Fruit fly (Drosophila melanogaster) whole organism, embryonic: ENCODE results near the gene LysB.

Experiments used
- Aef1 ChIP-seq: fragments of 200-800 bp; sonication (Bioruptor generic); IDR thresholded peaks from 3 replicates; pipeline ENCODE4 v1.3.6; 2022; ENCODE audit warnings: missing biosample characterization, missing genetic modification characterization
- CG10267 ChIP-seq: fragments of 200-800 bp; sonication (Bioruptor generic); optimal IDR thresholded peaks from 2 replicates; lab custom pipeline; 2018; ENCODE audit warnings: missing biosample characterization, mild to moderate bottlenecking, missing genetic modification characterization, moderate library complexity
- CG14965 ChIP-seq: fragments of 200-800 bp; sonication (Bioruptor generic); optimal IDR thresholded peaks from 2 replicates; lab custom pipeline; 2016; ENCODE audit warnings: missing biosample characterization, missing genetic modification characterization, borderline replicate concordance
- CG15269 ChIP-seq: fragments of 200-800 bp; sonication (Bioruptor generic); optimal IDR thresholded peaks from 2 replicates; lab custom pipeline; 2018; ENCODE audit warnings: missing biosample characterization, mild to moderate bottlenecking, missing genetic modification characterization, moderate library complexity
- CG15514 ChIP-seq: fragments of 200-800 bp; sonication (Bioruptor generic); optimal IDR thresholded peaks from 3 replicates; lab custom pipeline; 2017; ENCODE audit warnings: missing biosample characterization, missing genetic modification characterization, mild to moderate bottlenecking, moderate library complexity, missing genetic modification reagents
- CG17359 ChIP-seq: fragments of 200-800 bp; sonication (Bioruptor generic); optimal IDR thresholded peaks from 3 replicates; lab custom pipeline; 2018; ENCODE audit warnings: missing biosample characterization, mild to moderate bottlenecking, missing genetic modification characterization, moderate library complexity
- CG17568 ChIP-seq: fragments of 200-800 bp; sonication (Bioruptor generic); optimal IDR thresholded peaks from 2 replicates; lab custom pipeline; 2018; ENCODE audit warnings: missing biosample characterization, mild to moderate bottlenecking, missing genetic modification characterization, moderate library complexity
- CG17612 ChIP-seq: fragments of 200-800 bp; sonication (Bioruptor generic); IDR thresholded peaks from 2 replicates; pipeline ENCODE4 v1.3.6; 2022; ENCODE audit warnings: missing biosample characterization, missing genetic modification characterization
- CG2120 ChIP-seq: fragments of 200-800 bp; sonication (Bioruptor generic); optimal IDR thresholded peaks from 3 replicates; lab custom pipeline; 2016; ENCODE audit warnings: missing biosample characterization, missing genetic modification characterization
- CG3407 ChIP-seq: fragments of 200-800 bp; sonication (Bioruptor generic); optimal IDR thresholded peaks from 2 replicates; lab custom pipeline; 2018; ENCODE audit warnings: missing biosample characterization, mild to moderate bottlenecking, missing genetic modification characterization
- CG42726 ChIP-seq: fragments of 200-800 bp; sonication (Bioruptor generic); IDR thresholded peaks from 2 replicates; pipeline ENCODE4 v1.3.6; 2022; ENCODE audit warnings: missing biosample characterization, missing genetic modification characterization; ENCODE audit not compliant: partially characterized antibody
- CG43689 ChIP-seq: fragments of 200-800 bp; sonication (Bioruptor generic); IDR thresholded peaks from 2 replicates; pipeline ENCODE4 v1.3.6; 2022; ENCODE audit warnings: missing biosample characterization, missing genetic modification characterization
- CG6254 ChIP-seq: fragments of 200-800 bp; sonication (Bioruptor generic); optimal IDR thresholded peaks from 3 replicates; lab custom pipeline; 2017; ENCODE audit warnings: mild to moderate bottlenecking, missing biosample characterization, missing genetic modification reagents, missing genetic modification characterization
- CG6272 ChIP-seq: fragments of 200-800 bp; sonication (Bioruptor generic); IDR thresholded peaks from 2 replicates; pipeline ENCODE4 v1.3.6; 2022; ENCODE audit warnings: missing biosample characterization, missing genetic modification characterization
- CG7271 ChIP-seq: fragments of 200-800 bp; sonication (Bioruptor generic); optimal IDR thresholded peaks from 2 replicates; lab custom pipeline; 2018; ENCODE audit warnings: missing biosample characterization, mild to moderate bottlenecking, missing genetic modification characterization, moderate library complexity
- CG7556 ChIP-seq: fragments of 200-800 bp; sonication (Bioruptor generic); optimal IDR thresholded peaks from 2 replicates; lab custom pipeline; 2017; ENCODE audit warnings: missing biosample characterization, mild to moderate bottlenecking, missing genetic modification characterization
- CG7745 ChIP-seq: fragments of 200-800 bp; sonication (Bioruptor generic); optimal IDR thresholded peaks from 2 replicates; lab custom pipeline; 2018; ENCODE audit warnings: missing biosample characterization, mild to moderate bottlenecking, missing genetic modification characterization, moderate library complexity
- CG8359 ChIP-seq: fragments of 200-800 bp; sonication (Bioruptor generic); optimal IDR thresholded peaks from 2 replicates; lab custom pipeline; 2017; ENCODE audit warnings: missing biosample characterization, mild to moderate bottlenecking, missing genetic modification characterization, borderline replicate concordance
- Dbx ChIP-seq: fragments of 200-800 bp; sonication (Bioruptor generic); IDR thresholded peaks from 3 replicates; pipeline ENCODE4 v1.3.6; 2022; ENCODE audit warnings: missing biosample characterization, missing genetic modification characterization
- Doc2 ChIP-seq: fragments of 200-800 bp; sonication (Bioruptor generic); IDR thresholded peaks from 2 replicates; pipeline ENCODE4 v1.3.6; 2022; ENCODE audit warnings: missing biosample characterization, missing genetic modification characterization
- Hmr ChIP-seq: fragments of 200-800 bp; sonication (Bioruptor generic); optimal IDR thresholded peaks from 3 replicates; lab custom pipeline; 2017; ENCODE audit warnings: mild to moderate bottlenecking, missing biosample characterization, missing genetic modification reagents, missing genetic modification characterization
- Jarid2 ChIP-seq: fragments of 200-800 bp; sonication (Bioruptor generic); optimal IDR thresholded peaks from 3 replicates; lab custom pipeline; 2017; ENCODE audit warnings: mild to moderate bottlenecking, missing biosample characterization, missing genetic modification reagents, missing genetic modification characterization
- NK7.1 ChIP-seq: fragments of 200-800 bp; sonication (Bioruptor generic); optimal IDR thresholded peaks from 3 replicates; lab custom pipeline; 2016; ENCODE audit warnings: missing biosample characterization, missing genetic modification characterization
- Six4 ChIP-seq: fragments of 200-800 bp; sonication (Bioruptor generic); optimal IDR thresholded peaks from 2 replicates; lab custom pipeline; 2016; ENCODE audit warnings: missing biosample characterization, missing genetic modification characterization
- Tbp ChIP-seq: fragments of >200 bp; optimal IDR thresholded peaks from 2 replicates; lab custom pipeline; 2018; ENCODE audit warnings: missing biosample characterization, missing genetic modification characterization
- ab ChIP-seq: fragments of 200-800 bp; sonication (Bioruptor generic); optimal IDR thresholded peaks from 2 replicates; lab custom pipeline; 2016; ENCODE audit warnings: missing biosample characterization, missing genetic modification characterization
- ac ChIP-seq: fragments of 200-800 bp; sonication (Bioruptor generic); optimal IDR thresholded peaks from 3 replicates; lab custom pipeline; 2017; ENCODE audit warnings: missing biosample characterization, mild to moderate bottlenecking, missing genetic modification characterization
- aop ChIP-seq: fragments of 200-800 bp; sonication (Bioruptor generic); IDR thresholded peaks from 2 replicates; pipeline ENCODE4 v1.3.6; 2022; ENCODE audit warnings: missing biosample characterization, missing genetic modification characterization
- br ChIP-seq: fragments of >200 bp; optimal IDR thresholded peaks from 2 replicates; lab custom pipeline; 2017
- chif ChIP-seq, 2 experiments: fragments of 200-800 bp; sonication (Bioruptor generic); optimal IDR thresholded peaks; 3 replicates each; lab custom pipeline; 2016; ENCODE audit warnings: missing biosample characterization in 2 of 2, missing genetic modification characterization in 2 of 2
- dpn ChIP-seq, 2 experiments: fragments of 200-800 bp; sonication (Bioruptor generic); optimal IDR thresholded peaks; 3 replicates each; lab custom pipeline; 2016; ENCODE audit warnings: missing biosample characterization in 2 of 2, missing genetic modification characterization in 2 of 2
- fd102C ChIP-seq: fragments of 200-800 bp; sonication (Bioruptor generic); optimal IDR thresholded peaks from 2 replicates; lab custom pipeline; 2018; ENCODE audit warnings: missing biosample characterization, mild to moderate bottlenecking, missing genetic modification characterization, moderate library complexity
- gfzf ChIP-seq: fragments of 200-800 bp; sonication (Bioruptor generic); optimal IDR thresholded peaks from 2 replicates; lab custom pipeline; 2016; ENCODE audit warnings: missing biosample characterization, mild to moderate bottlenecking, missing genetic modification characterization, moderate library complexity
- gsb-n ChIP-seq: fragments of 200-800 bp; sonication (Bioruptor generic); optimal IDR thresholded peaks from 3 replicates; lab custom pipeline; 2018; ENCODE audit warnings: missing biosample characterization, mild to moderate bottlenecking, missing genetic modification characterization
- jigr1 ChIP-seq: fragments of 200-800 bp; sonication (Bioruptor generic); IDR thresholded peaks from 3 replicates; pipeline ENCODE4 v1.3.6; 2022; ENCODE audit warnings: missing biosample characterization, missing genetic modification characterization
- jing ChIP-seq: fragments of 200-800 bp; sonication (Bioruptor generic); optimal IDR thresholded peaks from 2 replicates; lab custom pipeline; 2018; ENCODE audit warnings: missing biosample characterization, mild to moderate bottlenecking, missing genetic modification characterization
- mam ChIP-seq: fragments of 200-800 bp; sonication (Bioruptor generic); optimal IDR thresholded peaks from 3 replicates; lab custom pipeline; 2016; ENCODE audit warnings: missing biosample characterization, missing genetic modification characterization
- p53 ChIP-seq: fragments of 200-800 bp; sonication (Bioruptor generic); optimal IDR thresholded peaks from 2 replicates; lab custom pipeline; 2016; ENCODE audit warnings: missing biosample characterization, missing genetic modification characterization
- pb ChIP-seq: fragments of 200-800 bp; sonication (Bioruptor generic); optimal IDR thresholded peaks from 3 replicates; lab custom pipeline; 2016; ENCODE audit warnings: missing biosample characterization, missing genetic modification characterization
- peb ChIP-seq: fragments of 200-800 bp; sonication (Bioruptor generic); IDR thresholded peaks from 2 replicates; pipeline ENCODE4 v1.3.6; 2022; ENCODE audit warnings: missing biosample characterization, missing genetic modification characterization
- prd ChIP-seq, 3 experiments: fragments of >200 bp in 2 of 3; fragments of 200-800 bp in 1 of 3; sonication (Bioruptor generic) in 1 of 3; optimal IDR thresholded peaks in 2 of 3; IDR thresholded peaks in 1 of 3; 2 replicates in 2 of 3; 3 replicates in 1 of 3; pipeline versions ENCODE4 v1.3.6 to Lab custom; 2017 to 2022; ENCODE audit warnings: missing biosample characterization in 1 of 3, missing genetic modification characterization in 1 of 3
- salm ChIP-seq: fragments of 200-800 bp; sonication (Bioruptor generic); optimal IDR thresholded peaks from 2 replicates; lab custom pipeline; 2018; ENCODE audit warnings: missing biosample characterization, mild to moderate bottlenecking, missing genetic modification characterization
- sim ChIP-seq: fragments of 200-800 bp; sonication (Bioruptor generic); IDR thresholded peaks from 2 replicates; pipeline ENCODE4 v1.3.6; 2022; ENCODE audit warnings: missing biosample characterization, missing genetic modification characterization
- vfl ChIP-seq: fragments of 200-800 bp; sonication (Bioruptor generic); optimal IDR thresholded peaks from 2 replicates; lab custom pipeline; 2016; ENCODE audit warnings: missing biosample characterization, missing genetic modification characterization
- wdn ChIP-seq: fragments of 200-800 bp; sonication (Bioruptor generic); IDR thresholded peaks from 2 replicates; pipeline ENCODE4 v1.3.6; 2022; ENCODE audit warnings: missing biosample characterization, missing genetic modification characterization
- z ChIP-seq: fragments of 200-800 bp; sonication (Bioruptor generic); IDR thresholded peaks from 3 replicates; pipeline ENCODE4 v1.3.6; 2022; ENCODE audit warnings: missing biosample characterization, missing genetic modification characterization
- zen2 ChIP-seq: fragments of 200-800 bp; sonication (Bioruptor generic); IDR thresholded peaks from 3 replicates; pipeline ENCODE4 v1.3.6; 2022; ENCODE audit warnings: missing biosample characterization, missing genetic modification characterization; ENCODE audit not compliant: partially characterized antibody
- zfh2 ChIP-seq: fragments of 200-800 bp; sonication (Bioruptor generic); optimal IDR thresholded peaks from 2 replicates; lab custom pipeline; 2016; ENCODE audit warnings: missing biosample characterization, missing genetic modification characterization

Gene LysB

DNA sequence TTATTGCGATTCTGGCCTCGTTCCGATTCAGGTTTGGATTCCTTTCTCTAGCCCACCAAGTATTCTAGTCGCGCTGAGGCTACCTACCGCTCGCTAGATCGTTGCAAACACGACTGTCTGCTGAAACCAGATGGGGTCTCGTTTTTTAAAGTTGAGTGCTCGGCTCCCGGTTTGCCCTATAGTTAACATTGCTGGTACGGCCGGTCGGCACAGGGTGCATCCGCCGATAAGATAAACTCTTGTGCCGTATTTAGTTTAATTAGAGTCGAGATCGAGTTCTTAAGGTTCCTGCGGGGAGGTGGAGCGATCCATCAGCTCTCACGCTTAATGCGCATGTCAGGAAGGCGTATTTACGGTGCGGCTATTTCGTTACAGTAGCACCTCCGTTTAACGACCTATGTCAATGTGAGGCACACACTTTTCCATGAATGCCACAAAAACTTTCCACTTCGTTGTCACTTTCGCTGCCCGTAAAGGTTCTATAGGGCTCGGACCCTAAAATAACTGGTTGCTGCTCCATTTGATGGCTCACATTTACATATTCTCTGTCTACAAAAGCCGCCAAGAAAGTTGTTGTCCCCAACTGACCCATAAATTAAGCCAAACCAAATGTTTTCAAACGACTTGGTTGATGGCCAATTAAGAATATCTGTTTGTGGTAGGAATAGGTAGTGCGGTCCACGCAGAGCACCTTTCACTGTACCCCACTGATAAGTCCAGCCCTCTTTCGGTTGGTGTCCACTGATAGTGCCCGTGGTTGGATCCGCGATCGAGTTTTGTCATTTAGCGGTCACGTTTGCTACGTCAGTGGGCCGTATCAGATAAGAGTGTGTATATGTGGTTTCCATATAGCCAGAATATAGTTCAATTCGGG is 2.3 kb upstream of the LysB start, which contains the start of gene CG9119:
TSS of gene CG9119 (minus strand) at position 122 of the 874 bp plus-strand sequence.
- TF ChIP-seq aop (no peak), CG7745 (peak; percentile 11), Jarid2 (GFP tag; lab: Kevin White, UChicago) (no peak), ac (no peak), CG17568 (GFP tag; lab: Kevin White, UChicago) (no peak), CG8359 (GFP tag; lab: Kevin White, UChicago) (peak; percentile 17), gsb-n (tag; lab: Kevin White, UChicago) (peak; percentile 66), p53 (GFP tag; lab: Kevin White, UChicago) (peak; percentile 11), CG42726 (GFP tag; lab: Robert Waterston, UW) (0 out of 2 replicates have a peak, but pooled peaks have one; percentile 14), zfh2 (peak; percentile 66), chif (GFP tag; optimal IDR thresholded peaks at IDR 0.05; lab: Kevin White, UChicago) (peak; percentile 37 to 42), mam (peak; percentile 80), CG6254 (peak; percentile 88), CG6272 (no peak), CG7271 (tag; lab: Kevin White, UChicago) (no peak), CG15269 (tag; lab: Kevin White, UChicago) (peak; percentile 75), sim (no peak), CG17612 (no peak), Six4 (GFP tag; lab: Kevin White, UChicago) (peak; percentile 54), vfl (GFP tag; lab: Kevin White, UChicago) (peak; percentile 48), fd102C (GFP tag; lab: Kevin White, UChicago) (no peak), NK7.1 (GFP tag; lab: Kevin White, UChicago) (no peak), Hmr (GFP tag; lab: Kevin White, UChicago) (peak; percentile 78), wdn (GFP tag; lab: Robert Waterston, UW) (0 out of 2 replicates have a peak, but pooled peaks have one; percentile 47), CG17359 (tag; lab: Kevin White, UChicago) (peak; percentile 48), Aef1 (GFP tag; lab: Robert Waterston, UW) (peak; percentile 69), CG43689 (no peak), zen2 (GFP tag; lab: Robert Waterston, UW) (no peak), CG10267 (peak; percentile 25), gfzf (no peak), jing (GFP tag; lab: Kevin White, UChicago) (peak; percentile 9), CG15514 (GFP tag; lab: Kevin White, UChicago) (peak; percentile 28), peb (GFP tag; lab: Robert Waterston, UW) (0 out of 2 replicates have a peak, but pooled peaks have one; percentile 13), Dbx (peak; percentile 55; the same call in 1 of the 3 replicates), br (no peak), pb (GFP tag; lab: Kevin White, UChicago) (peak; percentile 67), prd (optimal IDR thresholded peaks at IDR 0.05; lab: Kevin White, UChicago) (no peak), prd (GFP tag; IDR thresholded peaks at IDR 0.05; lab: Robert Waterston, UW) (peak; percentile 70; the same call in 2 of the 3 replicates), z (no peak), Doc2 (no peak), jigr1 (GFP tag; lab: Robert Waterston, UW) (no peak), salm (tag; lab: Kevin White, UChicago) (no peak), CG7556 (peak; percentile 78), CG2120 (GFP tag; lab: Kevin White, UChicago) (peak; percentile 87), Tbp (no peak), CG14965 (GFP tag; lab: Kevin White, UChicago) (no peak), ab (no peak), dpn (GFP tag; optimal IDR thresholded peaks at IDR 0.05; lab: Kevin White, UChicago) (peak; percentile 61 to 67), CG3407 (GFP tag; lab: Kevin White, UChicago) (no peak)
